Fruit fly (Drosophila melanogaster): Measurements from ENCODE around the gene CCHa1.

CCHa1 gene

DNA sequence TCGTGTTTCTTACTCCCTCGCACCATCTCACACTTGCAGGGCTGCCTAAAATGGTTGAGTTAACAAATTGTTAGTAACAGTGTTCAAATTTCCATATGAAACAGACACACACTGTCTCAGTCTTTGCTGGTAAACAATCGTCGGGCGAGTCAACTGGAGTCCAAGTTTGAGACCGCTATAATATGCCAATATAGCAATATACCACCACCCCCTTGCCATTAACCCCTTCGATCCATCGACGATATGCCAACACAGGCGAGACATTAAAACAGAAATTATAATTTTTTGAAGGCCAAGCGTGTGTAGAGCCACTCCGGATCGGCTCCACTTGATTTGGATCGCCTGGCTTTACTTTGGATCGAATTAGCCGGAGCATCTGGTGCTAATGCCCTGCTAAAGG lies 42.5 kb downstream of the CCHa1 start:
- TF ChIP-seq Snoo (tag; optimal IDR thresholded peaks at IDR 0.05) (no peak), EcR (GFP tag; optimal IDR thresholded peaks at IDR 0.05) (no peak), fd96Ca (GFP tag; IDR thresholded peaks at IDR 0.05) (no peak), CG9948 (tag; optimal IDR thresholded peaks at IDR 0.05) (no peak), CG14655 (GFP tag; optimal IDR thresholded peaks at IDR 0.05) (no peak), Ets98B (GFP tag; IDR thresholded peaks at IDR 0.05) (no peak), CG13204 (GFP tag; optimal IDR thresholded peaks at IDR 0.05) (no peak), D1 (tag; optimal IDR thresholded peaks at IDR 0.05) (no peak), CG4496 (GFP tag; IDR thresholded peaks at IDR 0.05) (no peak), CG8159 (tag; optimal IDR thresholded peaks at IDR 0.05) (no peak), gl (tag; optimal IDR thresholded peaks at IDR 0.05) (no peak)

DNA sequence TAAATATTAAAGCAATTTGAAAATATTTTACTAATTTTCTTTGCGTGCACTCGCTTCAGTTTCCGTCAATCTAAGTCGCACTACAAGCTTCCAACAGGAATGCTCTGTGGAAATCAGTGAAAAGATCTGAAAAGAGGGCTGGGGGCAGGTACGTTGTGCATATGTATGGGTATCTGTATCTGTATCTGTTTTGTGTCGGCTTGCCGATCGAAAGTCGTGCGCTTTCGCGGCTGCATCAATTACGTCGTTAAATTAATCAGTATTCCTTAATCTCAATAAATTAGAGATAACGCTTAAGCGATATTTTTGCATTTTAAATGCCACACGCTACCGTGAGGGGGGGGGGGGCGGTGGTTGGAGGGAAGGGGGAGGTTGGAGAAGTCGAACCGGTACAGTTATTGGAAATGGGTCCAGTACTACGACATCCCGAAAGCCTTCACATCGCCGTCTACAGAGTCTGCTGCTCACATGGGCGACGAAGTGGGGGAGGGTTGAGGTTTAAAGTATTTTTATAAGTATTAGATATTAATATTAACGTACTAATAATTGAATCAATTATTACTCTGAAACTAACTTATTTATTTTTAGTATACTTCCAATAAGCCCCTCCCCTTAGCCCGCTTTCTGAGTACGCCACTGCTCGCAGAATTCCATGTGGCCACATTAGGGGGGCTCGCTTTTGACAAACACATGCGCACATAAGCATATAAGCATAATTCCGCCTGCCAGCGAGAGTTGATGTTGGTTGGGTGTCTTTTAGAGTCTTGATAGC lies 43.4 kb downstream of the CCHa1 start:
- TF ChIP-seq CG34367 (tag; optimal IDR thresholded peaks at IDR 0.05): peak; percentile 89
- TF ChIP-seq CG9948 (tag; optimal IDR thresholded peaks at IDR 0.05): peak; percentile 93
- peak; percentile 63 for TF ChIP-seq EcR (GFP tag; optimal IDR thresholded peaks at IDR 0.05)
- TF ChIP-seq Pif1B (GFP tag; optimal IDR thresholded peaks at IDR 0.05): peak; percentile 89
- TF ChIP-seq Pif1A (GFP tag; optimal IDR thresholded peaks at IDR 0.05): peak; percentile 86
- peak; percentile 77 for TF ChIP-seq gl (tag; optimal IDR thresholded peaks at IDR 0.05)
- peak; percentile 91 for TF ChIP-seq CG13204 (GFP tag; optimal IDR thresholded peaks at IDR 0.05)
- TF ChIP-seq CG10348 (GFP tag; IDR thresholded peaks at IDR 0.05): peak; percentile 83
- peak; percentile 94 for TF ChIP-seq CG8301 (tag; optimal IDR thresholded peaks at IDR 0.05)
- peak; percentile 94 for TF ChIP-seq rn (GFP tag; IDR thresholded peaks at IDR 0.05)
- peak; percentile 92 for TF ChIP-seq Snoo (tag; optimal IDR thresholded peaks at IDR 0.05)
- TF ChIP-seq fd96Ca (GFP tag; IDR thresholded peaks at IDR 0.05): peak; percentile 98
- peak; percentile 97 for TF ChIP-seq Ets98B (GFP tag; IDR thresholded peaks at IDR 0.05)
- TF ChIP-seq CG15710 (tag; optimal IDR thresholded peaks at IDR 0.05): peak; percentile 96
- TF ChIP-seq CG8159 (tag; optimal IDR thresholded peaks at IDR 0.05): peak; percentile 94
- TF ChIP-seq CG4496 (GFP tag; IDR thresholded peaks at IDR 0.05): peak; percentile 98
- TF ChIP-seq CG12605 (GFP tag; IDR thresholded peaks at IDR 0.05): peak; percentile 94
- peak; percentile 93 for TF ChIP-seq CG17806 (tag; optimal IDR thresholded peaks at IDR 0.05)
- TF ChIP-seq D1 (tag; optimal IDR thresholded peaks at IDR 0.05): peak; percentile 76
- peak; percentile 98 for TF ChIP-seq CG32121 (GFP tag; IDR thresholded peaks at IDR 0.05)
- TF ChIP-seq CG14655 (GFP tag; optimal IDR thresholded peaks at IDR 0.05): peak; percentile 94

DNA sequence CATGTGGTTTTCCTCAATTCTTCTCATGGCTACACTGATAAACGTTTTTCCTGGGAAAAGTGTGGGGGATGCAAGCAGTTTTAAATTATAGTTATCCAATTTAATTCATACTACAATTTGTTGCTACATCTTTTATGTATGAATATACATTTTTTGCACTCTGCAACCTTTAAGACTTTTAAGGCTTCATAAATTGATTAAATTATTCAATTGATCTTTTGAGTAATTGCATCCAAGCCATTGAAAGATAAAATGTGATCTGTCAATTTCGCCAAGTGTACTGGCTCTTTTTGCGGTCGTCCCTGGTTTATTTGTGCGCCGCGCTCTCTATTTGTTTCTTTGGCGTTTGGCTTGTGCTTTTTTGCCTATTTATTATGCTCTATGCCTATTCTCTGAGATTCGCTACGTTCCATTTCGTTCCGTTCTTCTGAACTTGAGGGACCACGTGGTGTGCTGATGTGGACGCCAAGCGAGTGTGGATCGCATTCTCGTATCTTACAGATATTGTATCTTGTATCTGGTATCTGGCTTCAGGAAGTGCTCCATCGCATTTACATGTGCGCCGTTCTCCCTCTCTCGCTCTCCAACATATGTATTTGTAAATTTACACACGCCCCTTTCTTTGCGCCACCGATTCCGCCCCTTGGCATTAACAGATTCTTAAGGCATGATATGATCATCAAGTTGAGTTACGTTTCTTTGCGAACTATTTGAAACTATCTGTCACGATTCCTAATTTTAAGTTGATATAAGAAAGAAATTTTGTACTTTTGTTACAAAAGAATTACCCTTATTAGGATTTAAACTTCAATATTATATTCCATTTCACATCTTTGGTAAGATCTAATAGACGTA lies 44.2 kb downstream of the CCHa1 start:
- TF ChIP-seq Snoo (tag; optimal IDR thresholded peaks at IDR 0.05): no peak
- peak; percentile 57 for TF ChIP-seq CG17806 (tag; optimal IDR thresholded peaks at IDR 0.05)
- peak; percentile 76 for TF ChIP-seq Pif1B (GFP tag; optimal IDR thresholded peaks at IDR 0.05)
- TF ChIP-seq fd96Ca (GFP tag; IDR thresholded peaks at IDR 0.05): peak; percentile 84
- peak; percentile 56; the same call in 1 of the 2 replicates for TF ChIP-seq rn (GFP tag; IDR thresholded peaks at IDR 0.05)
- peak; percentile 93 for TF ChIP-seq CG32121 (GFP tag; IDR thresholded peaks at IDR 0.05)
- TF ChIP-seq CG14655 (GFP tag; optimal IDR thresholded peaks at IDR 0.05): peak; percentile 98
- peak; percentile 39 for TF ChIP-seq CG34367 (tag; optimal IDR thresholded peaks at IDR 0.05)
- TF ChIP-seq CG8301 (tag; optimal IDR thresholded peaks at IDR 0.05): peak; percentile 97
- peak; percentile 88 for TF ChIP-seq Ets98B (GFP tag; IDR thresholded peaks at IDR 0.05)
- peak; percentile 94 for TF ChIP-seq CG4496 (GFP tag; IDR thresholded peaks at IDR 0.05)
- TF ChIP-seq CG8159 (tag; optimal IDR thresholded peaks at IDR 0.05): peak; percentile 45
- TF ChIP-seq CG9948 (tag; optimal IDR thresholded peaks at IDR 0.05): peak; percentile 84
- TF ChIP-seq EcR (GFP tag; optimal IDR thresholded peaks at IDR 0.05): no peak
- no peak for TF ChIP-seq gl (tag; optimal IDR thresholded peaks at IDR 0.05)
- peak; percentile 82; the same call in 1 of the 2 replicates for TF ChIP-seq CG12605 (GFP tag; IDR thresholded peaks at IDR 0.05)
- peak; percentile 69 for TF ChIP-seq CG10348 (GFP tag; IDR thresholded peaks at IDR 0.05)
- TF ChIP-seq CG15710 (tag; optimal IDR thresholded peaks at IDR 0.05): peak; percentile 21
- TF ChIP-seq CG13204 (GFP tag; optimal IDR thresholded peaks at IDR 0.05): no peak
- peak; percentile 9 for TF ChIP-seq D1 (tag; optimal IDR thresholded peaks at IDR 0.05)
- TF ChIP-seq Pif1A (GFP tag; optimal IDR thresholded peaks at IDR 0.05): peak; percentile 84

DNA sequence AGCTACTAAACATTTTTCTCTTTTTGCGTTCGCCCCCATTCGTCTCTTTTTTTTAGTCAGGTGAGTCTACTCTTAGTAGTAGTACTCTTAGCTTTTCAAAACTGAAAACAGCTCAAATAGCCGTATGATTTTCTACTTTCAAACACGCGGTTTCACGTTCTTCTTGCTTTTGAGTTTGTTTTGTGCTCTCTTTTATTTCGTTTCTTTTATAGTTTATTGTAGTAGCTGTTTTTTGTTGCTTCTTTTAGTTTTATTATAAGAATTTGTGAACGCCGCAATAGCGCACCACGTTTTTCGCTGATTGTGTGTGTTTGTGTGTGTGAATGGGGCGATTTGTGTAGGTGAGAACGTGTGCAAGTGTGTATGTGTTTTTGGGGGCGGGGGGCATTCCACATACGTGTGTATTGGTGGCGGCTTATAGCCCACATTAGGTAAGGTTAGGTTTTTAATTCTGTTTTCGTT lies 45.2 kb downstream of the CCHa1 start:
- TF ChIP-seq Snoo (tag; optimal IDR thresholded peaks at IDR 0.05) (no peak), CG9948 (tag; optimal IDR thresholded peaks at IDR 0.05) (no peak), CG14655 (GFP tag; optimal IDR thresholded peaks at IDR 0.05) (no peak), EcR (GFP tag; optimal IDR thresholded peaks at IDR 0.05) (no peak), fd96Ca (GFP tag; IDR thresholded peaks at IDR 0.05) (no peak), CG32121 (GFP tag; IDR thresholded peaks at IDR 0.05) (0 out of 2 replicates have a peak, but pooled peaks have one; percentile 22), CG8159 (tag; optimal IDR thresholded peaks at IDR 0.05) (no peak), CG15710 (tag; optimal IDR thresholded peaks at IDR 0.05) (no peak), rn (GFP tag; IDR thresholded peaks at IDR 0.05) (no peak), CG4496 (GFP tag; IDR thresholded peaks at IDR 0.05) (peak; percentile 56; the same call in 1 of the 3 replicates), CG12605 (GFP tag; IDR thresholded peaks at IDR 0.05) (no peak), CG8301 (tag; optimal IDR thresholded peaks at IDR 0.05) (no peak), CG17806 (tag; optimal IDR thresholded peaks at IDR 0.05) (no peak), D1 (tag; optimal IDR thresholded peaks at IDR 0.05) (no peak), CG13204 (GFP tag; optimal IDR thresholded peaks at IDR 0.05) (peak; percentile 18)
